Fruit fly (Drosophila melanogaster) whole organism, embryonic: Measurements from ENCODE around the gene CG32087.
A peak's percentile ranks its signal among the peaks of the same experiment; 100 is the strongest.

Experiments used
- CG11696 ChIP-seq: fragments of 200-800 bp; sonication (Bioruptor generic); IDR thresholded peaks from 2 replicates; pipeline ENCODE4 v1.3.6; 2022; ENCODE audit warnings: missing biosample characterization, missing genetic modification characterization
- CG12155 ChIP-seq: fragments of 200-800 bp; sonication (Bioruptor generic); optimal IDR thresholded peaks from 3 replicates; lab custom pipeline; 2016; ENCODE audit warnings: missing biosample characterization, missing genetic modification characterization
- CG13296 ChIP-seq: fragments of 200-800 bp; sonication (Bioruptor generic); optimal IDR thresholded peaks from 3 replicates; lab custom pipeline; 2018; ENCODE audit warnings: missing biosample characterization, mild to moderate bottlenecking, missing genetic modification characterization
- CG13894 ChIP-seq: fragments of 200-800 bp; sonication (Bioruptor generic); optimal IDR thresholded peaks from 3 replicates; lab custom pipeline; 2018; ENCODE audit warnings: missing biosample characterization, mild to moderate bottlenecking, missing genetic modification characterization, moderate library complexity
- CG15479 ChIP-seq: fragments of 200-800 bp; sonication (Bioruptor generic); optimal IDR thresholded peaks from 3 replicates; lab custom pipeline; 2019; ENCODE audit warnings: missing biosample characterization, mild to moderate bottlenecking, missing genetic modification characterization, moderate library complexity
- CG15696 ChIP-seq: fragments of 200-800 bp; sonication (Bioruptor generic); optimal IDR thresholded peaks from 2 replicates; lab custom pipeline; 2019; ENCODE audit warnings: missing biosample characterization, mild to moderate bottlenecking, missing genetic modification characterization, moderate library complexity
- CG1602 ChIP-seq: fragments of 200-800 bp; sonication (Bioruptor generic); optimal IDR thresholded peaks from 3 replicates; lab custom pipeline; 2016; ENCODE audit warnings: missing biosample characterization, missing genetic modification characterization
- CG17361 ChIP-seq: fragments of 200-800 bp; sonication (Bioruptor generic); IDR thresholded peaks from 3 replicates; pipeline ENCODE4 v1.3.6; 2022; ENCODE audit warnings: missing biosample characterization, missing genetic modification characterization
- CG17829 ChIP-seq: fragments of 200-800 bp; optimal IDR thresholded peaks from 2 replicates; lab custom pipeline; 2019; ENCODE audit warnings: missing biosample characterization, mild to moderate bottlenecking, missing genetic modification characterization, moderate library complexity
- CG17912 ChIP-seq: fragments of 200-800 bp; sonication (Bioruptor generic); optimal IDR thresholded peaks from 2 replicates; lab custom pipeline; 2018; ENCODE audit warnings: missing biosample characterization, mild to moderate bottlenecking, missing genetic modification characterization
- CG18619 ChIP-seq: fragments of 200-800 bp; sonication (Bioruptor generic); optimal IDR thresholded peaks from 3 replicates; lab custom pipeline; 2017; ENCODE audit warnings: missing biosample characterization, mild to moderate bottlenecking, missing genetic modification characterization
- CG2116 ChIP-seq: fragments of 200-800 bp; sonication (Bioruptor generic); optimal IDR thresholded peaks from 3 replicates; lab custom pipeline; 2018; ENCODE audit warnings: missing biosample characterization, mild to moderate bottlenecking, missing genetic modification characterization
- CG2120 ChIP-seq: fragments of 200-800 bp; sonication (Bioruptor generic); optimal IDR thresholded peaks from 3 replicates; lab custom pipeline; 2016; ENCODE audit warnings: missing biosample characterization, missing genetic modification characterization
- CG31441 ChIP-seq: fragments of 200-800 bp; sonication (Bioruptor generic); IDR thresholded peaks from 2 replicates; pipeline ENCODE4 v1.3.6; 2022; ENCODE audit warnings: missing biosample characterization, missing genetic modification characterization
- CG3281 ChIP-seq: fragments of 200-800 bp; sonication (Bioruptor generic); optimal IDR thresholded peaks from 3 replicates; lab custom pipeline; 2017; ENCODE audit warnings: missing biosample characterization, mild to moderate bottlenecking, missing genetic modification characterization
- CG43689 ChIP-seq: fragments of 200-800 bp; sonication (Bioruptor generic); IDR thresholded peaks from 2 replicates; pipeline ENCODE4 v1.3.6; 2022; ENCODE audit warnings: missing biosample characterization, missing genetic modification characterization
- CG6765 ChIP-seq: fragments of 200-800 bp; sonication (Bioruptor generic); optimal IDR thresholded peaks from 3 replicates; lab custom pipeline; 2017; ENCODE audit warnings: missing biosample characterization, mild to moderate bottlenecking, missing genetic modification characterization
- CG7372 ChIP-seq: fragments of 200-800 bp; sonication (Bioruptor generic); IDR thresholded peaks from 2 replicates; pipeline ENCODE4 v1.3.6; 2022; ENCODE audit warnings: missing biosample characterization, missing genetic modification characterization
- CG7928 ChIP-seq: fragments of 200-800 bp; sonication (Bioruptor generic); optimal IDR thresholded peaks from 2 replicates; lab custom pipeline; 2017; ENCODE audit warnings: missing biosample characterization, mild to moderate bottlenecking, missing genetic modification characterization
- Deaf1 ChIP-seq: fragments of 200-800 bp; optimal IDR thresholded peaks from 3 replicates; lab custom pipeline; 2019; ENCODE audit warnings: missing biosample characterization, mild to moderate bottlenecking, missing genetic modification characterization, moderate library complexity
- Dek ChIP-seq: fragments of 200-800 bp; sonication (Bioruptor generic); optimal IDR thresholded peaks from 3 replicates; lab custom pipeline; 2019; ENCODE audit warnings: missing biosample characterization, mild to moderate bottlenecking, missing genetic modification characterization, moderate library complexity
- Drgx ChIP-seq: fragments of 200-800 bp; sonication (Bioruptor generic); IDR thresholded peaks from 2 replicates; pipeline ENCODE4 v1.3.6; 2022; ENCODE audit warnings: missing biosample characterization, missing genetic modification characterization
- Gsc ChIP-seq: fragments of 200-800 bp; sonication (Bioruptor generic); IDR thresholded peaks from 2 replicates; pipeline ENCODE4 v1.3.6; 2022; ENCODE audit warnings: missing biosample characterization, missing genetic modification characterization
- Hr3 ChIP-seq: fragments of 200-800 bp; sonication (Bioruptor generic); optimal IDR thresholded peaks from 3 replicates; lab custom pipeline; 2016; ENCODE audit warnings: missing biosample characterization, missing genetic modification characterization
- PHDP ChIP-seq: fragments of 200-800 bp; sonication (Bioruptor generic); optimal IDR thresholded peaks from 3 replicates; lab custom pipeline; 2018; ENCODE audit warnings: missing biosample characterization, mild to moderate bottlenecking, missing genetic modification characterization, moderate library complexity
- aop ChIP-seq: fragments of 200-800 bp; sonication (Bioruptor generic); IDR thresholded peaks from 2 replicates; pipeline ENCODE4 v1.3.6; 2022; ENCODE audit warnings: missing biosample characterization, missing genetic modification characterization
- ap ChIP-seq: fragments of 200-800 bp; sonication (Bioruptor generic); IDR thresholded peaks from 2 replicates; pipeline ENCODE4 v1.3.6; 2022; ENCODE audit warnings: missing biosample characterization, missing genetic modification characterization
- ash1 ChIP-seq: fragments of 200-800 bp; sonication (Bioruptor generic); optimal IDR thresholded peaks from 2 replicates; lab custom pipeline; 2018; ENCODE audit warnings: missing biosample characterization, mild to moderate bottlenecking, missing genetic modification characterization
- chif ChIP-seq, 2 experiments: fragments of 200-800 bp; sonication (Bioruptor generic); optimal IDR thresholded peaks; 3 replicates each; lab custom pipeline; 2016; ENCODE audit warnings: missing biosample characterization in 2 of 2, missing genetic modification characterization in 2 of 2
- esg ChIP-seq: fragments of 200-800 bp; sonication (Bioruptor generic); conservative IDR thresholded peaks from 2 replicates; pipeline ENCODE4 v1.3.6; 2022; ENCODE audit warnings: missing biosample characterization, missing genetic modification characterization
- hkb ChIP-seq, 2 experiments: fragments of 200-800 bp in 1 of 2; fragments of >200 bp in 1 of 2; sonication (Bioruptor generic) in 1 of 2; IDR thresholded peaks in 1 of 2; optimal IDR thresholded peaks in 1 of 2; 2 replicates each; pipeline versions ENCODE4 v1.3.6 to Lab custom; 2017 to 2022; ENCODE audit warnings: missing biosample characterization in 1 of 2, missing genetic modification characterization in 1 of 2
- ken ChIP-seq: fragments of 200-800 bp; sonication (Bioruptor generic); IDR thresholded peaks from 3 replicates; pipeline ENCODE4 v1.3.6; 2022; ENCODE audit warnings: missing biosample characterization, missing genetic modification characterization
- mam ChIP-seq: fragments of 200-800 bp; sonication (Bioruptor generic); optimal IDR thresholded peaks from 3 replicates; lab custom pipeline; 2016; ENCODE audit warnings: missing biosample characterization, missing genetic modification characterization
- nom ChIP-seq: fragments of 200-800 bp; sonication (Bioruptor generic); optimal IDR thresholded peaks from 2 replicates; lab custom pipeline; 2017; ENCODE audit warnings: missing biosample characterization, missing genetic modification characterization, mild to moderate bottlenecking, moderate library complexity, missing genetic modification reagents
- odd ChIP-seq: fragments of 200-800 bp; sonication (Bioruptor generic); optimal IDR thresholded peaks from 2 replicates; lab custom pipeline; 2017; ENCODE audit warnings: missing biosample characterization, mild to moderate bottlenecking, missing genetic modification characterization
- pho ChIP-seq: fragments of 200-800 bp; sonication (Bioruptor generic); optimal IDR thresholded peaks from 2 replicates; lab custom pipeline; 2016; ENCODE audit warnings: missing biosample characterization, missing genetic modification characterization
- phol ChIP-seq: fragments of 200-800 bp; sonication (Bioruptor generic); optimal IDR thresholded peaks from 3 replicates; lab custom pipeline; 2018; ENCODE audit warnings: missing biosample characterization, mild to moderate bottlenecking, missing genetic modification characterization, moderate library complexity
- scrt ChIP-seq: fragments of 200-800 bp; sonication (Bioruptor generic); optimal IDR thresholded peaks from 2 replicates; lab custom pipeline; 2018; ENCODE audit warnings: missing biosample characterization, mild to moderate bottlenecking, missing genetic modification characterization, moderate library complexity
- sd ChIP-seq: fragments of 200-800 bp; sonication (Bioruptor generic); optimal IDR thresholded peaks from 3 replicates; lab custom pipeline; 2018; ENCODE audit warnings: missing biosample characterization, mild to moderate bottlenecking, missing genetic modification characterization, moderate library complexity
- sens-2 ChIP-seq: fragments of 200-800 bp; sonication (Bioruptor generic); IDR thresholded peaks from 2 replicates; pipeline ENCODE4 v1.3.6; 2022; ENCODE audit warnings: missing biosample characterization, missing genetic modification characterization
- shn ChIP-seq: fragments of 200-800 bp; sonication (Bioruptor generic); optimal IDR thresholded peaks from 3 replicates; lab custom pipeline; 2016; ENCODE audit warnings: missing biosample characterization, missing genetic modification characterization
- sima ChIP-seq: fragments of 200-800 bp; sonication (Bioruptor generic); optimal IDR thresholded peaks from 2 replicates; lab custom pipeline; 2016; ENCODE audit warnings: missing biosample characterization, missing genetic modification characterization
- slou ChIP-seq: fragments of 200-800 bp; sonication (Bioruptor generic); optimal IDR thresholded peaks from 3 replicates; lab custom pipeline; 2016; ENCODE audit warnings: missing biosample characterization, missing genetic modification characterization
- sob ChIP-seq: fragments of 200-800 bp; sonication (Bioruptor generic); IDR thresholded peaks from 2 replicates; pipeline ENCODE4 v1.3.6; 2022; ENCODE audit warnings: missing biosample characterization, missing genetic modification characterization
- tap ChIP-seq: fragments of 200-800 bp; optimal IDR thresholded peaks from 3 replicates; lab custom pipeline; 2019; ENCODE audit warnings: missing biosample characterization, mild to moderate bottlenecking, missing genetic modification characterization, moderate library complexity
- unc-4 ChIP-seq: fragments of 200-800 bp; sonication (Bioruptor generic); IDR thresholded peaks from 2 replicates; pipeline ENCODE4 v1.3.6; 2022; ENCODE audit warnings: missing biosample characterization, missing genetic modification characterization; ENCODE audit not compliant: partially characterized antibody
- usp ChIP-seq: fragments of >200 bp; optimal IDR thresholded peaks from 2 replicates; lab custom pipeline; 2017; ENCODE audit warnings: missing biosample characterization, missing genetic modification characterization
- zen2 ChIP-seq: fragments of 200-800 bp; sonication (Bioruptor generic); IDR thresholded peaks from 3 replicates; pipeline ENCODE4 v1.3.6; 2022; ENCODE audit warnings: missing biosample characterization, missing genetic modification characterization; ENCODE audit not compliant: partially characterized antibody
- zfh2 ChIP-seq: fragments of 200-800 bp; sonication (Bioruptor generic); optimal IDR thresholded peaks from 2 replicates; lab custom pipeline; 2016; ENCODE audit warnings: missing biosample characterization, missing genetic modification characterization

Gene CG32087

dm6 chr3L:11696294-11697116 lies 35.4 kb upstream of the CG32087 start, which contains the start of gene Dph1 (continued):
- peak; percentile 58 for TF ChIP-seq slou
- peak; percentile 53; the same call in 1 of the 2 replicates for TF ChIP-seq aop
- peak; percentile 72 for TF ChIP-seq CG43689 (GFP tag; lab: Robert Waterston, UW)
- peak; percentile 81 for TF ChIP-seq CG17361 (GFP tag; lab: Robert Waterston, UW)
- TF ChIP-seq CG1602 (GFP tag; lab: Kevin White, UChicago): peak; percentile 39
- peak; percentile 83 for TF ChIP-seq PHDP
- no peak; the same call in 1 of the 2 replicates for TF ChIP-seq sens-2 (GFP tag; lab: Robert Waterston, UW)
- TF ChIP-seq CG15479 (GFP tag; lab: Kevin White, UChicago): peak; percentile 68
- TF ChIP-seq CG2120: peak; percentile 85
- peak; percentile 95 for TF ChIP-seq Drgx (GFP tag; lab: Robert Waterston, UW)
- peak; percentile 67 for TF ChIP-seq CG11696
- peak; percentile 80 for TF ChIP-seq mam
- peak; percentile 82 for TF ChIP-seq CG17829
- TF ChIP-seq sd (tag; lab: Kevin White, UChicago): peak; percentile 81
- peak; percentile 52 for TF ChIP-seq zfh2 (GFP tag; lab: Kevin White, UChicago)
- TF ChIP-seq tap (tag; lab: Kevin White, UChicago): peak; percentile 82
- TF ChIP-seq unc-4 (GFP tag; lab: Robert Waterston, UW): no peak; the same call in 1 of the 2 replicates
- peak; percentile 89 for TF ChIP-seq shn
- no peak for TF ChIP-seq hkb (optimal IDR thresholded peaks at IDR 0.05; lab: Kevin White, UChicago)
- TF ChIP-seq hkb (GFP tag; IDR thresholded peaks at IDR 0.05; lab: Robert Waterston, UW): peak; percentile 92
- peak; percentile 50 for TF ChIP-seq CG15696
- peak; percentile 49 for TF ChIP-seq Deaf1
- no peak for TF ChIP-seq usp (GFP tag; lab: Kevin White, UChicago)
- TF ChIP-seq Hr3: peak; percentile 65
- TF ChIP-seq ash1 (GFP tag; lab: Kevin White, UChicago): peak; percentile 2
- peak; percentile 58 for TF ChIP-seq CG12155
- peak; percentile 70 for TF ChIP-seq pho (GFP tag; lab: Kevin White, UChicago)
- peak; percentile 79 for TF ChIP-seq CG3281 (GFP tag; lab: Kevin White, UChicago)
- peak; percentile 57 for TF ChIP-seq sob (GFP tag; lab: Robert Waterston, UW)
- TF ChIP-seq CG18619 (GFP tag; lab: Kevin White, UChicago): peak; percentile 78
- peak; percentile 17 for TF ChIP-seq CG13894 (tag; lab: Kevin White, UChicago)
- peak; percentile 70 for TF ChIP-seq CG13296
- peak; percentile 85 for TF ChIP-seq nom (GFP tag; lab: Kevin White, UChicago)
- TF ChIP-seq chif (GFP tag; optimal IDR thresholded peaks at IDR 0.05; lab: Kevin White, UChicago): peak; percentile 69 to 85
- TF ChIP-seq CG7928 (GFP tag; lab: Kevin White, UChicago): peak; percentile 14
- TF ChIP-seq scrt: peak; percentile 88
- TF ChIP-seq Gsc (GFP tag; lab: Robert Waterston, UW): no peak
- TF ChIP-seq CG6765 (GFP tag; lab: Kevin White, UChicago): peak; percentile 16
- TF ChIP-seq CG2116 (GFP tag; lab: Kevin White, UChicago): peak; percentile 49
- peak; percentile 86 for TF ChIP-seq CG31441 (GFP tag; lab: Robert Waterston, UW)
- TF ChIP-seq ken (GFP tag; lab: Robert Waterston, UW): peak; percentile 89
- TF ChIP-seq zen2: no peak
- TF ChIP-seq ap: peak; percentile 83
- peak; percentile 85 for TF ChIP-seq CG7372 (GFP tag; lab: Robert Waterston, UW)
- peak; percentile 76 for TF ChIP-seq odd
- no peak for TF ChIP-seq CG17912
- TF ChIP-seq sima (GFP tag; lab: Kevin White, UChicago): peak; percentile 2
- TF ChIP-seq phol (tag; lab: Kevin White, UChicago): peak; percentile 90
- TF ChIP-seq esg (GFP tag; lab: Robert Waterston, UW): peak; percentile 82
- peak; percentile 67 for TF ChIP-seq Dek (tag; lab: Kevin White, UChicago)
